Fruit fly (Drosophila melanogaster): Measurements from ENCODE around the gene Caf1-55.

Gene Caf1-55

dm6 chr3R:15230285-15230684, 4.9 kb downstream of the Caf1-55 start, which contains the start of gene CG34316:
Gene CG34316 (plus strand): TSS chr3R:15230585.
- TF ChIP-seq br (GFP tag; optimal IDR thresholded peaks at IDR 0.05) (no peak), Dfd (GFP tag; optimal IDR thresholded peaks at IDR 0.05) (no peak), OdsH (GFP tag; optimal IDR thresholded peaks at IDR 0.05) (no peak), dl (GFP tag; optimal IDR thresholded peaks at IDR 0.05; ENCODE audit: insufficient read depth in 1 of 2, partially characterized antibody in 2 of 2) (no peak), foxo (GFP tag; optimal IDR thresholded peaks at IDR 0.05) (no peak), jim (GFP tag; optimal IDR thresholded peaks at IDR 0.05) (no peak), fru (GFP tag; optimal IDR thresholded peaks at IDR 0.05) (no peak), Myc (optimal IDR thresholded peaks at IDR 0.05) (no peak), CrebA (GFP tag; optimal IDR thresholded peaks at IDR 0.05; ENCODE audit: borderline replicate concordance) (no peak), rgr (GFP tag; optimal IDR thresholded peaks at IDR 0.05) (no peak), lola (GFP tag; optimal IDR thresholded peaks at IDR 0.05) (no peak), Sp1 (GFP tag; optimal IDR thresholded peaks at IDR 0.05) (no peak)

DNA sequence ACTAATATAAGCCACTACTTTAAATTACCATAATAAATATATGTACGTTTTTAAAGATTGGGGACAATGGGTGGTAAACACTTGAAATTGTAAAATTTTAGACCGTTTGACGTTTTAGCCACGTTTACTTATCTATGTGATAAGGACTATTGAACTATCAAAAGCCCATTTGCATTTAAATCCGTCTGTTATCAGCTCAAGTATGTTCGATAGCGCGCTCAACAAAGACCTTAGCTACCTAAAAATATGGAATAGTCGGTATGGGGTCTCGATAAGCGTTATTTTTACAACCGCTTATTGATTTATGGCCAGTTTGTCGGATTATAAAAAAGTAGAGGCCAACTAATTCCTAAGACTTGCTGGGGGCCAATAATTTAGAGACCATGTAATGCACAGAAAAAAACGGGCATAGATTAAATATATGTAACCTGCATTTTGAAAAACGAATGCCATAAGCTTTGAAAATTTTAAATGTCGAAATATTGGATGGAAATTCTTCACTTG, 6.3 kb downstream of the Caf1-55 start:
- TF ChIP-seq Hnf4 (GFP tag; optimal IDR thresholded peaks at IDR 0.05) (no peak), pan (optimal IDR thresholded peaks at IDR 0.05) (no peak), Hr83 (GFP tag; optimal IDR thresholded peaks at IDR 0.05; ENCODE audit: poor library complexity, severe bottlenecking) (no peak), sv (GFP tag; optimal IDR thresholded peaks at IDR 0.05) (no peak)

dm6 chr3R:15242186-15243045, 17.0 kb downstream of the Caf1-55 start, which contains the start of the genes tefu and Hsc70-4:
Gene tefu (minus strand): TSS chr3R:15242236.
Gene Hsc70-4 (plus strand): TSS chr3R:15242687.
- peak; percentile 5 for TF ChIP-seq Hr83 (GFP tag; optimal IDR thresholded peaks at IDR 0.05; ENCODE audit: poor library complexity, severe bottlenecking)
- peak; percentile 60 for TF ChIP-seq ey (GFP tag; optimal IDR thresholded peaks at IDR 0.05)
- peak; percentile 24 for TF ChIP-seq jim (GFP tag; optimal IDR thresholded peaks at IDR 0.05)
- TF ChIP-seq h (GFP tag; optimal IDR thresholded peaks at IDR 0.05): peak; percentile 54
- TF ChIP-seq foxo (GFP tag; optimal IDR thresholded peaks at IDR 0.05): peak in 1 of 2 experiments; percentile 9
- TF ChIP-seq HLH106 (tag; optimal IDR thresholded peaks at IDR 0.05): peak; percentile 79
- peak; percentile 92 for TF ChIP-seq N (GFP tag; optimal IDR thresholded peaks at IDR 0.05)
- TF ChIP-seq Sp1 (GFP tag; optimal IDR thresholded peaks at IDR 0.05): peak; percentile 46
- no peak for TF ChIP-seq psq (GFP tag; optimal IDR thresholded peaks at IDR 0.05)
- TF ChIP-seq tai (GFP tag; optimal IDR thresholded peaks at IDR 0.05): no peak
- no peak for TF ChIP-seq CrebA (GFP tag; optimal IDR thresholded peaks at IDR 0.05; ENCODE audit: borderline replicate concordance)
- TF ChIP-seq Hr78 (GFP tag; optimal IDR thresholded peaks at IDR 0.05): peak; percentile 46
- TF ChIP-seq Dif (GFP tag; optimal IDR thresholded peaks at IDR 0.05; ENCODE audit: partially characterized antibody): peak; percentile 68
- TF ChIP-seq Hnf4 (GFP tag; optimal IDR thresholded peaks at IDR 0.05): peak; percentile 64
- peak; percentile 68 for TF ChIP-seq dmrt93B (GFP tag; optimal IDR thresholded peaks at IDR 0.05)
- no peak for TF ChIP-seq dsf (GFP tag; optimal IDR thresholded peaks at IDR 0.05; ENCODE audit: borderline replicate concordance)
- TF ChIP-seq Jra (GFP tag; optimal IDR thresholded peaks at IDR 0.05): no peak
- peak; percentile 32 for TF ChIP-seq OdsH (GFP tag; optimal IDR thresholded peaks at IDR 0.05)
- peak; percentile 54 for TF ChIP-seq CG9705 (GFP tag; optimal IDR thresholded peaks at IDR 0.05)
- peak; percentile 64 for TF ChIP-seq sv (GFP tag; optimal IDR thresholded peaks at IDR 0.05)
- no peak for TF ChIP-seq Rel (GFP tag; optimal IDR thresholded peaks at IDR 0.05)
- peak; percentile 4 for TF ChIP-seq Rel (tag; optimal IDR thresholded peaks at IDR 0.05)
- no peak for TF ChIP-seq brk (GFP tag; optimal IDR thresholded peaks at IDR 0.05)
- peak; percentile 72 for TF ChIP-seq woc (GFP tag; optimal IDR thresholded peaks at IDR 0.05)
- no peak for TF ChIP-seq fru (GFP tag; optimal IDR thresholded peaks at IDR 0.05)
- TF ChIP-seq Vsx2 (GFP tag; optimal IDR thresholded peaks at IDR 0.05; ENCODE audit: partially characterized antibody): peak; percentile 64

- TF ChIP-seq br (GFP tag; optimal IDR thresholded peaks at IDR 0.05): no peak
- TF ChIP-seq Rel (GFP tag; optimal IDR thresholded peaks at IDR 0.05): no peak
- TF ChIP-seq Rel (tag; optimal IDR thresholded peaks at IDR 0.05): no peak
- TF ChIP-seq dsf (GFP tag; optimal IDR thresholded peaks at IDR 0.05; ENCODE audit: borderline replicate concordance): no peak
- TF ChIP-seq CG32264 (GFP tag; optimal IDR thresholded peaks at IDR 0.05): no peak
- TF ChIP-seq Hr83 (GFP tag; optimal IDR thresholded peaks at IDR 0.05; ENCODE audit: poor library complexity, severe bottlenecking): no peak
- TF ChIP-seq Myc (optimal IDR thresholded peaks at IDR 0.05): no peak
Measured at dm6 chr3R:15243046-15243356, 17.6 kb downstream of the Caf1-55 start.
